Fruit fly (Drosophila melanogaster): ENCODE measurements around the gene CG6793.
A peak's percentile ranks its signal among the peaks of the same experiment; 100 is the strongest.

The CG6793 gene

dm6 chr3L:12056286-12057178, 14.3 kb downstream of the CG6793 start (continued):
- TF ChIP-seq Ravus (GFP tag; IDR thresholded peaks at IDR 0.05) (peak; percentile 12), pita (GFP tag; optimal IDR thresholded peaks at IDR 0.05) (no peak), CG4404 (GFP tag; IDR thresholded peaks at IDR 0.05) (peak; percentile 69), D19A (tag; optimal IDR thresholded peaks at IDR 0.05) (peak; percentile 78), Hr78 (GFP tag; optimal IDR thresholded peaks at IDR 0.05) (peak in 1 of 2 experiments; percentile 59), br (optimal IDR thresholded peaks at IDR 0.05) (no peak), ems (GFP tag; optimal IDR thresholded peaks at IDR 0.05) (peak; percentile 72), h (optimal IDR thresholded peaks at IDR 0.05) (no peak), CG11695 (GFP tag; IDR thresholded peaks at IDR 0.05) (no peak; the same call in 1 of the 3 replicates), gcm2 (GFP tag; optimal IDR thresholded peaks at IDR 0.05) (peak; percentile 24), Six4 (GFP tag; optimal IDR thresholded peaks at IDR 0.05) (peak; percentile 56), Atf6 (GFP tag; IDR thresholded peaks at IDR 0.05) (peak; percentile 64; the same call in 1 of the 2 replicates), CG34422 (GFP tag; IDR thresholded peaks at IDR 0.05) (peak; percentile 39), GATAe (GFP tag; conservative IDR thresholded peaks at IDR 0.05) (peak; percentile 73), Hr3 (GFP tag; optimal IDR thresholded peaks at IDR 0.05) (peak; percentile 67), H15 (GFP tag; IDR thresholded peaks at IDR 0.05) (peak; percentile 47; the same call in 2 of the 3 replicates), CG15269 (tag; optimal IDR thresholded peaks at IDR 0.05) (peak; percentile 59), amos (GFP tag; IDR thresholded peaks at IDR 0.05; ENCODE audit: partially characterized antibody) (no peak; the same call in 1 of the 2 replicates), CG2678 (tag; optimal IDR thresholded peaks at IDR 0.05) (peak; percentile 80), CG5180 (GFP tag; optimal IDR thresholded peaks at IDR 0.05) (peak; percentile 40), bowl (GFP tag; IDR thresholded peaks at IDR 0.05) (no peak), Oli (tag; optimal IDR thresholded peaks at IDR 0.05) (peak; percentile 78), bsh (GFP tag; optimal IDR thresholded peaks at IDR 0.05) (peak in 1 of 2 experiments; percentile 41), unpg (GFP tag; optimal IDR thresholded peaks at IDR 0.05) (peak; percentile 68), CG31224 (GFP tag; IDR thresholded peaks at IDR 0.05) (no peak), fd3F (GFP tag; optimal IDR thresholded peaks at IDR 0.05) (no peak), CG42726 (GFP tag; IDR thresholded peaks at IDR 0.05; ENCODE audit: partially characterized antibody) (peak; percentile 55; the same call in 1 of the 2 replicates), usp (GFP tag; optimal IDR thresholded peaks at IDR 0.05) (no peak), CG13775 (GFP tag; optimal IDR thresholded peaks at IDR 0.05) (peak; percentile 73), CG3995 (GFP tag; optimal IDR thresholded peaks at IDR 0.05) (no peak), CG14860 (GFP tag; IDR thresholded peaks at IDR 0.05; ENCODE audit: partially characterized antibody) (no peak), YL-1 (GFP tag; optimal IDR thresholded peaks at IDR 0.05) (peak; percentile 23), CG10209 (GFP tag; optimal IDR thresholded peaks at IDR 0.05) (peak; percentile 69), CG2202 (tag; optimal IDR thresholded peaks at IDR 0.05) (peak; percentile 33), oc (tag; optimal IDR thresholded peaks at IDR 0.05) (no peak), ato (GFP tag; IDR thresholded peaks at IDR 0.05; ENCODE audit: partially characterized antibody) (no peak), chinmo (GFP tag; IDR thresholded peaks at IDR 0.05; ENCODE audit: partially characterized antibody) (peak; percentile 85; the same call in 2 of the 4 replicates), chm (GFP tag; IDR thresholded peaks at IDR 0.05) (peak; percentile 74), CG6791 (GFP tag; IDR thresholded peaks at IDR 0.05; ENCODE audit: partially characterized antibody) (peak; percentile 51; the same call in 1 of the 3 replicates), CG12744 (GFP tag; optimal IDR thresholded peaks at IDR 0.05) (peak; percentile 21), CG10565 (GFP tag; optimal IDR thresholded peaks at IDR 0.05) (peak; percentile 18), Lhr (GFP tag; optimal IDR thresholded peaks at IDR 0.05) (peak; percentile 23), Atf3 (GFP tag; optimal IDR thresholded peaks at IDR 0.05) (peak; percentile 47), CG17359 (tag; optimal IDR thresholded peaks at IDR 0.05) (peak; percentile 72), Tbp (GFP tag; optimal IDR thresholded peaks at IDR 0.05) (no peak), bab2 (GFP tag; optimal IDR thresholded peaks at IDR 0.05) (peak; percentile 67), CG11504 (tag; optimal IDR thresholded peaks at IDR 0.05) (peak; percentile 79), CG14965 (GFP tag; optimal IDR thresholded peaks at IDR 0.05; ENCODE audit: borderline replicate concordance) (no peak)
